Fruit fly (Drosophila melanogaster): ENCODE results near the gene Myc.
A peak's percentile ranks its signal among the peaks of the same experiment; 100 is the strongest.

Gene Myc

DNA sequence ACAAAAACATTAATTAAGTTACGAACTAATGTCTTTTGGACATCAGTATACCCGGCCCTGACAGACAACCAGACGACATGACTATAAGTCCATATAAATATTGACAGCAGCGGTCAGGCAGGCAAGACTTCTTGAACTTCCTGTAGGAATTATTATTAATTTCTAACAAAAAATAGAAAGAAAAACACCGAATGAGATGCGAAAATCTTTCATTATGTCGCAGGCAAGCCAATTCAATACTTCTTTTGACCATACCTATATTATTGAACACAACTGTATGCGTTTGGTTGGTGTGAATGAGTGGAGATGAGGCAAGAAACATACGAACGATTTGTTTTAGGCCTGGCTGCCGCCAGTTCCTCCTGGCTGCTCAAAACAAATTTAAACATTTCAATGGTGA, 52.0 kb downstream of the Myc start (continued):
- TF ChIP-seq sqz (GFP tag; optimal IDR thresholded peaks at IDR 0.05) (peak; percentile 42), CG8388 (GFP tag; optimal IDR thresholded peaks at IDR 0.05) (peak; percentile 82), eyg (GFP tag; optimal IDR thresholded peaks at IDR 0.05) (peak; percentile 32), Gug (GFP tag; IDR thresholded peaks at IDR 0.05) (peak; percentile 75), Blimp-1 (GFP tag; optimal IDR thresholded peaks at IDR 0.05) (peak; percentile 74), Dek (tag; optimal IDR thresholded peaks at IDR 0.05) (peak; percentile 73), CG10959 (GFP tag; IDR thresholded peaks at IDR 0.05) (peak; percentile 64), ato (GFP tag; IDR thresholded peaks at IDR 0.05; ENCODE audit: partially characterized antibody) (no peak), CG30403 (GFP tag; optimal IDR thresholded peaks at IDR 0.05) (peak; percentile 87), CG7556 (GFP tag; optimal IDR thresholded peaks at IDR 0.05) (peak; percentile 71), sens (GFP tag) (peak; percentile 97), CG10565 (GFP tag; optimal IDR thresholded peaks at IDR 0.05) (peak; percentile 7), CG8478 (optimal IDR thresholded peaks at IDR 0.05) (no peak), Nf-YA (GFP tag; IDR thresholded peaks at IDR 0.05) (peak; percentile 75), vvl (GFP tag; IDR thresholded peaks at IDR 0.05) (peak; percentile 91), CG12942 (GFP tag; optimal IDR thresholded peaks at IDR 0.05) (peak; percentile 57), Camta (GFP tag; optimal IDR thresholded peaks at IDR 0.05) (peak; percentile 66), lov (optimal IDR thresholded peaks at IDR 0.05) (no peak), lov (GFP tag; IDR thresholded peaks at IDR 0.05) (peak; percentile 86), amos (GFP tag; IDR thresholded peaks at IDR 0.05; ENCODE audit: partially characterized antibody) (no peak), HmgZ (tag; optimal IDR thresholded peaks at IDR 0.05) (peak; percentile 75), tio (GFP tag; optimal IDR thresholded peaks at IDR 0.05) (peak; percentile 63), CG11085 (GFP tag; IDR thresholded peaks at IDR 0.05) (peak; percentile 61), al (GFP tag; IDR thresholded peaks at IDR 0.05) (peak; percentile 78), run (tag; optimal IDR thresholded peaks at IDR 0.05) (peak; percentile 79), HmgD (GFP tag; optimal IDR thresholded peaks at IDR 0.05) (no peak), CG8765 (GFP tag; IDR thresholded peaks at IDR 0.05) (peak; percentile 46; the same call in 1 of the 2 replicates), gfzf (GFP tag; optimal IDR thresholded peaks at IDR 0.05) (no peak), insv (GFP tag; optimal IDR thresholded peaks at IDR 0.05) (no peak), bsh (GFP tag; optimal IDR thresholded peaks at IDR 0.05) (peak in 1 of 2 experiments; percentile 88), CG3281 (GFP tag; optimal IDR thresholded peaks at IDR 0.05) (peak; percentile 71), CG1647 (GFP tag; optimal IDR thresholded peaks at IDR 0.05) (peak; percentile 55), repo (GFP tag; optimal IDR thresholded peaks at IDR 0.05) (peak; percentile 43), CG32532 (GFP tag; IDR thresholded peaks at IDR 0.05) (peak; percentile 82), CG18262 (tag; optimal IDR thresholded peaks at IDR 0.05) (peak; percentile 81), CG34422 (GFP tag; IDR thresholded peaks at IDR 0.05) (peak; percentile 84), CG2120 (GFP tag; optimal IDR thresholded peaks at IDR 0.05) (peak; percentile 83), disco-r (GFP tag; optimal IDR thresholded peaks at IDR 0.05) (peak; percentile 47), vfl (GFP tag; optimal IDR thresholded peaks at IDR 0.05) (peak; percentile 74), sc (optimal IDR thresholded peaks at IDR 0.05) (no peak), sc (GFP tag; optimal IDR thresholded peaks at IDR 0.05) (peak; percentile 57), gcm2 (GFP tag; optimal IDR thresholded peaks at IDR 0.05) (peak; percentile 38), CG18619 (GFP tag; optimal IDR thresholded peaks at IDR 0.05) (peak; percentile 69), Nf-YC (tag; optimal IDR thresholded peaks at IDR 0.05) (peak; percentile 31), Rfx (GFP tag; IDR thresholded peaks at IDR 0.05) (peak; percentile 85), rib (GFP tag; IDR thresholded peaks at IDR 0.05) (no peak), zen (tag; optimal IDR thresholded peaks at IDR 0.05) (peak; percentile 56), Poxn (GFP tag; IDR thresholded peaks at IDR 0.05) (peak; percentile 33; the same call in 1 of the 2 replicates), Sry-δ (GFP tag; optimal IDR thresholded peaks at IDR 0.05) (peak; percentile 25), sisA (GFP tag; IDR thresholded peaks at IDR 0.05) (peak; percentile 82), CG13775 (GFP tag; optimal IDR thresholded peaks at IDR 0.05) (peak; percentile 65), CG8924 (tag; optimal IDR thresholded peaks at IDR 0.05) (peak; percentile 82), Awh (GFP tag; IDR thresholded peaks at IDR 0.05) (peak; percentile 79)
